Fruit fly (Drosophila melanogaster) whole organism, prepupa: Measurements from ENCODE around the gene Cad87A.
A peak's percentile ranks its signal among the peaks of the same experiment; 100 is the strongest.

Experiments used
- CG10669 ChIP-seq: fragments of 200-800 bp; sonication (Bioruptor generic); optimal IDR thresholded peaks from 3 replicates; lab custom pipeline; 2018; ENCODE audit warnings: missing biosample characterization, mild to moderate bottlenecking, missing genetic modification characterization, moderate library complexity
- CG16779 ChIP-seq: fragments of 200-800 bp; sonication (Bioruptor generic); optimal IDR thresholded peaks from 3 replicates; lab custom pipeline; 2017; ENCODE audit warnings: missing biosample characterization, mild to moderate bottlenecking, missing genetic modification characterization
- CG6276 ChIP-seq: fragments of 200-800 bp; sonication (Bioruptor generic); optimal IDR thresholded peaks from 2 replicates; lab custom pipeline; 2017; ENCODE audit warnings: missing biosample characterization, mild to moderate bottlenecking, missing genetic modification characterization
- CG6854 ChIP-seq: fragments of 200-800 bp; sonication (Bioruptor generic); optimal IDR thresholded peaks from 2 replicates; lab custom pipeline; 2017; ENCODE audit warnings: missing biosample characterization, mild to moderate bottlenecking, missing genetic modification characterization
- Eip75B ChIP-seq: fragments of 200-800 bp; sonication (Bioruptor generic); optimal IDR thresholded peaks from 3 replicates; lab custom pipeline; 2016; ENCODE audit warnings: missing biosample characterization, missing genetic modification characterization
- dac ChIP-seq: fragments of 200-800 bp; sonication (Bioruptor generic); optimal IDR thresholded peaks from 2 replicates; lab custom pipeline; 2017; ENCODE audit warnings: missing biosample characterization, mild to moderate bottlenecking, missing genetic modification characterization
- fd59A ChIP-seq: fragments of 200-800 bp; sonication (Bioruptor generic); optimal IDR thresholded peaks from 2 replicates; lab custom pipeline; 2017; ENCODE audit warnings: missing biosample characterization, mild to moderate bottlenecking, missing genetic modification characterization, missing genetic modification reagents

- TF ChIP-seq dac: no peak
- peak; percentile 43 for TF ChIP-seq Eip75B
- no peak for TF ChIP-seq fd59A
- TF ChIP-seq CG10669 (GFP tag; lab: Kevin White, UChicago): peak; percentile 1
- TF ChIP-seq CG6854 (GFP tag; lab: Kevin White, UChicago): no peak
- TF ChIP-seq CG16779: no peak
- no peak for TF ChIP-seq CG6276
Observed at dm6 chr3R:11974631-11975030, 25.7 kb upstream of the Cad87A start, which contains the start of gene Tango9.
